Fruit fly (Drosophila melanogaster) whole organism, adult: ENCODE results near the gene CG16779.

Experiments used
- CG11617 ChIP-seq: fragments of 200-800 bp; sonication (Bioruptor generic); optimal IDR thresholded peaks from 2 replicates; lab custom pipeline; 2017; ENCODE audit warnings: mild to moderate bottlenecking, missing biosample characterization, missing genetic modification reagents, missing genetic modification characterization
- CG12768 ChIP-seq: fragments of 200-800 bp; sonication (Bioruptor generic); optimal IDR thresholded peaks from 2 replicates; lab custom pipeline; 2017; ENCODE audit warnings: missing biosample characterization, missing genetic modification characterization, mild to moderate bottlenecking, moderate library complexity, missing genetic modification reagents
- CG14711 ChIP-seq: fragments of 200-800 bp; sonication (Bioruptor generic); optimal IDR thresholded peaks from 2 replicates; lab custom pipeline; 2018; ENCODE audit warnings: missing biosample characterization, mild to moderate bottlenecking, missing genetic modification characterization, moderate library complexity
- CG1620 ChIP-seq: fragments of 200-800 bp; sonication (Bioruptor generic); optimal IDR thresholded peaks from 2 replicates; lab custom pipeline; 2016; ENCODE audit warnings: missing biosample characterization, missing genetic modification characterization
- CG33017 ChIP-seq: fragments of 200-800 bp; sonication (Bioruptor generic); optimal IDR thresholded peaks from 2 replicates; lab custom pipeline; 2018; ENCODE audit warnings: missing biosample characterization, mild to moderate bottlenecking, missing genetic modification characterization, moderate library complexity
- CG7045 ChIP-seq: fragments of 200-800 bp; sonication (Bioruptor generic); optimal IDR thresholded peaks from 2 replicates; lab custom pipeline; 2017; ENCODE audit warnings: missing biosample characterization, mild to moderate bottlenecking, missing genetic modification characterization
- CG7101 ChIP-seq: fragments of 200-800 bp; sonication (Bioruptor generic); optimal IDR thresholded peaks from 2 replicates; lab custom pipeline; 2018; ENCODE audit warnings: missing biosample characterization, mild to moderate bottlenecking, missing genetic modification characterization, moderate library complexity
- Clk ChIP-seq: fragments of 200-800 bp; sonication (Bioruptor generic); optimal IDR thresholded peaks from 2 replicates; lab custom pipeline; 2017; ENCODE audit warnings: missing biosample characterization, missing genetic modification characterization
- Crg-1 ChIP-seq: fragments of 200-800 bp; sonication (Bioruptor generic); optimal IDR thresholded peaks from 2 replicates; lab custom pipeline; 2016; ENCODE audit warnings: missing biosample characterization, missing genetic modification characterization
- Hr96 ChIP-seq: fragments of 200-800 bp; sonication (Bioruptor generic); optimal IDR thresholded peaks from 2 replicates; lab custom pipeline; 2016; ENCODE audit warnings: missing biosample characterization, missing genetic modification characterization
- Mnt ChIP-seq: fragments of 200-800 bp; sonication (Bioruptor generic); optimal IDR thresholded peaks from 2 replicates; lab custom pipeline; 2016; ENCODE audit warnings: missing biosample characterization, mild to moderate bottlenecking, missing genetic modification characterization
- bab1 ChIP-seq: fragments of 200-800 bp; sonication (Bioruptor generic); optimal IDR thresholded peaks from 3 replicates; lab custom pipeline; 2019; ENCODE audit warnings: missing biosample characterization, mild to moderate bottlenecking, missing genetic modification characterization, moderate library complexity
- cic ChIP-seq: fragments of 200-800 bp; sonication (Bioruptor generic); optimal IDR thresholded peaks from 2 replicates; lab custom pipeline; 2017; ENCODE audit warnings: missing biosample characterization, mild to moderate bottlenecking, missing genetic modification characterization, moderate library complexity
- kay ChIP-seq: fragments of 200-800 bp; sonication (Bioruptor generic); peaks from one replicate; lab custom pipeline; 2016; ENCODE audit warnings: missing biosample characterization, missing genetic modification characterization, borderline replicate concordance
- ovo ChIP-seq: fragments of 200-800 bp; sonication (Bioruptor generic); optimal IDR thresholded peaks from 2 replicates; lab custom pipeline; 2016; ENCODE audit warnings: missing biosample characterization, missing genetic modification characterization
- pad ChIP-seq: fragments of 200-800 bp; sonication (Bioruptor generic); optimal IDR thresholded peaks from 3 replicates; lab custom pipeline; 2017; ENCODE audit warnings: missing biosample characterization, missing genetic modification characterization, mild to moderate bottlenecking, moderate library complexity, missing genetic modification reagents
- tj ChIP-seq: fragments of 200-800 bp; sonication (Bioruptor generic); optimal IDR thresholded peaks from 3 replicates; lab custom pipeline; 2017; ENCODE audit warnings: missing biosample characterization, mild to moderate bottlenecking, missing genetic modification characterization, moderate library complexity

The CG16779 gene

DNA sequence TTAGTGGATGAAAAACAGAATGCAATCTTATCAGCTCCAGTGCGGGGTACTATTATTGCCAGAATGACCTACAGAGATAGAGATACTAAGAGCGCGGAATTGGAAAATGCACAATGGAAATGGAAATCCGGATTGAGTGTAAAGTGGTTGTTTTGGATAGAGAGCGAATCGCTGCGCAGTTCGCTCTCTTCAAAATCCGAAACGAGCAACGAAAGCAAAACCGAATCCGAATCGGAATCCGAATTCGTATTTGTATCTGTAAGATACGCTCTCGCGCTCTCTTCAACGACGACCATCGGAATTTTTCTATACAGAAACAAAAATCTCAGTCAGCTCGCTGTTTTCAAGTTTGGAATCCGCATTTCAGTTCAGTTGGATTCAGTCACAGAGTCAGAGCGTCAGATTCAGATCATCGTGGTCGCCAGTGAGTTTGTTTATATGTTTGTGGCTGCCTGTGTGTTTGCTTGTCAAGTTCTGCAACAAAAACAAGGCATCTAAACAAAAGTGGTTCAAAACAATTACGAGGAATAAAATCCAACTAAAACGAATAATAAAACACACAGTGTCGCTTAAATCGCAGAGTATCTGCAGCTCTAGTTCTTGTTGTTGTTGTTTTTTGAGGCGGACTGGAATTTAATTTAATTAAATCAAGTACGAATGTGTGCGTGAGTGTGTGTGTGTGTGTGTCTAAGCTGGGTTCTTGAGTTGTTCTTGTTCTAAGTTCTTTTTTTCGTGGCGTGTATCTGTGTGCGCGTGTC lies 75.7 kb downstream of the CG16779 start, which contains the start of gene ps:
ps (plus strand) TSS at position 364 of the 758 bp plus-strand sequence.
- TF ChIP-seq cic (peak; percentile 57), pad (peak; percentile 6), CG33017 (peak; percentile 30), CG14711 (tag; lab: Kevin White, UChicago) (no peak), CG12768 (GFP tag; lab: Kevin White, UChicago) (peak; percentile 2), Mnt (peak; percentile 77), tj (peak; percentile 71), CG7045 (GFP tag; lab: Kevin White, UChicago) (peak; percentile 43), kay (GFP tag; lab: Kevin White, UChicago) (no peak), CG7101 (tag; lab: Kevin White, UChicago) (no peak), bab1 (GFP tag; lab: Kevin White, UChicago) (peak; percentile 19), CG1620 (GFP tag; lab: Kevin White, UChicago) (no peak), CG11617 (peak; percentile 40), Crg-1 (no peak), Hr96 (GFP tag; lab: Kevin White, UChicago) (no peak)

DNA sequence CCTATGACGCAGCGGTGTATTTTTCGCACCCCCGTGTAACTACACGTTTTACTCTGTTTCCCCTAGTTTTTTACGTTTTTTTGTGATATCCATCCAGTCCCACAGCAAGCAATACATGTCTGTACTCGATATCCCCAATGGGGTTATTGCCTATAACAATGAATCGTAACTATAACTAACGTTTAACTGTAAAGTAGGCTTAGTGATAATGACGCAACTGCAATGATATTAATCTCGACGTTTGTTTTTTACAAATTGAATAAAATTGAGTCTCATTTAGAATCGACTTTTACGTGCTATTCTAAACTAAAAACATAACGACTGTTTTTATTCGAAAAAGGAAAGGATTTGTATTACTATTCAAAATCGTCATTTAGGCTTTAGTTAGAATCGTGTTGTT lies 76.5 kb downstream of the CG16779 start:
- TF ChIP-seq kay (GFP tag; lab: Kevin White, UChicago) = peak; percentile 77
- no peak for TF ChIP-seq Hr96 (GFP tag; lab: Kevin White, UChicago)

DNA sequence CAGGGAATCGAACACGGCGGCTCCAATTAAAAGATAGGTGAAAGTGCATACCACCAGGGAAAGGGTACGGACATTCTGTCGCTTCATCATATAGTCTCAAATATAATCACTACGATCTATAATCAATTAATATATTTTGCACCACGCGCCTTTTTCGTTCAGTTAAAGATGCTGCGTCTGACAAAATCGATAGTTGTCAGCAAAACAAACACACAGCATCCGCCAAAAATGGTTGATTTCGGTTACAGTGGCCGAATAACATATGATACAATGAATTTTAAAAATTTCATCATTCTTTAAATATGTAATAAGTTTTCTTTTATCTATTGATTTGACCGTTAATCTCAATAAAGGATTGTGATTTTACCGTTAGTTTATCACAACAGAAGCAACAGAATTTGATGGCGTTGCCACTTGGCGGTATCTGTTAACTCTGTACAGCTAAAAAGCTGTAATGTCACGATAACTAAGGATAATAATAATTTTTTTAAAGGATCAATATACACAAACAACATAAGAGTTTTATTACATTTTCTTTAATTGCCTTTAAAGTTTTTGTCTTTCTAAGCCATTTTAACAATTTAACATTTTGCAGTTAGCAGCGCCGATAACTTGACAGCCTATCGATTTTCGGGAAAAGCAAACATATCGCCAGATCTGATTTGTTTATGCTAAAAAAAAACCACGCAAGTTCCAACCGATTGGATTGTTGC lies 81.4 kb downstream of the CG16779 start, which contains the start of the genes Task7 and alpha-Man-IIa:
Task7 (minus strand) TSS at position 366 of the 713 bp plus-strand sequence.
alpha-Man-IIa (plus strand) TSS at position 621 of the 713 bp plus-strand sequence.
- TF ChIP-seq ovo (GFP tag; lab: Kevin White, UChicago) (peak; percentile 80), CG33017 (no peak), Hr96 (GFP tag; lab: Kevin White, UChicago) (no peak), Clk (GFP tag; lab: Kevin White, UChicago) (no peak)
